Worm (Caenorhabditis elegans) whole organism, L4/young adult: ENCODE data around the gene F42A10.7.

ENCODE experiments used
- W03F9.2 ChIP-seq: fragments of 150-350 bp; optimal IDR thresholded peaks from 2 replicates; lab custom pipeline; 2014; ENCODE audit warnings: missing biosample characterization, missing genetic modification characterization
- him-1 ChIP-seq: sonication (generic microtip); optimal IDR thresholded peaks from 2 replicates; lab custom pipeline; 2016; ENCODE audit warnings: missing genotype, missing genetic modification reagents, missing genetic modification characterization, missing compliant biosample characterization

ce11 chrIII:6141532-6141931 is 37.0 kb downstream of the F42A10.7 start:
- TF ChIP-seq him-1 (tag; lab: Kevin White, UChicago), result peak; percentile 10
- no peak for TF ChIP-seq W03F9.2 (tag; lab: Kevin White, UChicago)
